Fruit fly (Drosophila melanogaster) whole organism, embryonic: Measurements from ENCODE around the gene Cul6.

Experiments
- CG12769 ChIP-seq: fragments of 200-800 bp; sonication (Bioruptor generic); optimal IDR thresholded peaks from 2 replicates; lab custom pipeline; 2019; ENCODE audit warnings: missing biosample characterization, mild to moderate bottlenecking, missing genetic modification characterization, moderate library complexity
- Camta ChIP-seq: fragments of 200-800 bp; sonication (Bioruptor generic); optimal IDR thresholded peaks from 2 replicates; lab custom pipeline; 2016; ENCODE audit warnings: missing biosample characterization, missing genetic modification characterization

DNA sequence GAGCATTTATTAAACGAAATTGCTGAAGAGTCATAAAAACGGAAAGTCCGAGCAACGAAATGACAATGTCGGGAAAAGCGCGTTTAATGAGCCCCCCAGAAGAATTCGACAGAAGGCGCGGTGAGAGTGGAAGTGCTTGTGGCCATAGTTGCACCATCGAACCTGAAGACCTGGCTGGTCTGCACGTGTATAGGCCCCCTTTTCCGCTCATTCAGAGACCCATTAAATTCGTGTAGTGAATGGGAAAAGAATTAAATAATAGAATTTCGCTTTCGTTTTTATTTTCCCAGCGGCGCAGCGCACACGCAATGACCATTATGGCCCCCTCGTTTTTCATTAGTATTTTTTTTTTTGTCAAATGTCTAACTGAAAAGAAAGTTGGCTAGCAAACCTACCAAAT, 21.9 kb upstream of the Cul6 start:
- TF ChIP-seq Camta (GFP tag; lab: Kevin White, UChicago) (no peak), CG12769 (tag; lab: Kevin White, UChicago) (no peak)
